Worm (Caenorhabditis elegans) whole organism, L3 larva: ENCODE data around the gene Y110A2AL.4.
A peak's percentile ranks its signal among the peaks of the same experiment; 100 is the strongest.

Source experiments
- ama-1 ChIP-seq: fragments of 150-350 bp; optimal IDR thresholded peaks from 2 replicates; lab custom pipeline; 2018
- ceh-28 ChIP-seq: fragments of 150-350 bp; optimal IDR thresholded peaks from 2 replicates; lab custom pipeline; 2014; ENCODE audit warnings: missing biosample characterization, missing genetic modification reagents, missing genetic modification characterization
- ceh-82 ChIP-seq: fragments of 150-350 bp; optimal IDR thresholded peaks from 2 replicates; lab custom pipeline; 2014; ENCODE audit warnings: missing biosample characterization, missing genetic modification characterization
- eor-1 ChIP-seq, 2 experiments: fragments of 150-350 bp; optimal IDR thresholded peaks; 2 replicates each; lab custom pipeline; 2014 to 2018; ENCODE audit warnings: missing biosample characterization in 2 of 2, missing genetic modification characterization in 2 of 2
- nhr-23 ChIP-seq: fragments of 150-350 bp; optimal IDR thresholded peaks from 2 replicates; lab custom pipeline; 2014; ENCODE audit warnings: missing biosample characterization, missing genetic modification reagents, missing genetic modification characterization
- nhr-237 ChIP-seq: fragments of 150-350 bp; optimal IDR thresholded peaks from 2 replicates; lab custom pipeline; 2014; ENCODE audit warnings: missing biosample characterization, missing genetic modification characterization
- nhr-28 ChIP-seq: fragments of 150-350 bp; optimal IDR thresholded peaks from 2 replicates; lab custom pipeline; 2014; ENCODE audit warnings: missing biosample characterization, missing genetic modification characterization
- nhr-43 ChIP-seq: sonication (generic microtip); optimal IDR thresholded peaks from 2 replicates; lab custom pipeline; 2016; ENCODE audit warnings: mild to moderate bottlenecking, missing genetic modification characterization, missing compliant biosample characterization; ENCODE audit not compliant: poor library complexity, severe bottlenecking
- pqm-1 ChIP-seq: fragments of 150-350 bp; optimal IDR thresholded peaks from 2 replicates; lab custom pipeline; 2017; ENCODE audit warnings: missing biosample characterization, missing genetic modification characterization, inconsistent platforms
- sea-2 ChIP-seq: fragments of 150-350 bp; sonication (generic microtip); optimal IDR thresholded peaks from 4 replicates; lab custom pipeline; 2014; ENCODE audit warnings: missing biosample characterization, missing genetic modification reagents, missing genetic modification characterization
- ztf-4 ChIP-seq: fragments of 150-350 bp; optimal IDR thresholded peaks from 2 replicates; lab custom pipeline; 2014; ENCODE audit warnings: missing biosample characterization, missing genetic modification characterization

Y110A2AL.4 gene

DNA sequence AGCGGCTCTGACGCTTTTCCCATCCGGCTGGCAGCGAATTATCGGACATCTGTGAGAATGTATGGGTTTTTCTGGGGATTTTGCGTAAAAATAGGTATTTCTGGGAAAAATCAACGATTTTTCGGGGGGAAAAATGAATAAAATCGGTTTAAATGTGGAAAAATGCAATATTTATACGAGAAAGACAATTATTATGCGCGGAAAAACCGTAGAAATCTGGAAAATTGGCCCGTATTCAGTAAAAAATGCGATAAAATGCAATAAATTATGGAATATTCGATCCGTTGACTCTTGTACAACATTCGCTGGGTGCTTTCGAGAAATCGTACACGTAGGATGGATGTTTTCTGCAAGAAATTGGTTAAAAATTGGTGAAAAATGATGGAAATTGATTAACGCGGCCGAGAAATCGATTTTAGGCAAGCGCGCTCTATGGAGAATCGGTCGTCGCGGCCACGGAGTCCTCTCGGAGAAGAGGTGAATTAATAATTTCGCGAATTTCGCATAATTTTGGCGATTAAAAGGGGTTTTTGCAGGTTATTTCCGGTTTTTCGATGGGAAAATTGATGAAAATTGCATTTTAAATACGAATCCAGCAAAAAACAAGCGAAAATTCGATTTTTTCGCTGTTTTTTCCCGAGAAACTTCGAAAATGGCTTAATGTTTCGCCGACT is 50.0 kb downstream of the Y110A2AL.4 start, which contains the start of gene pinn-1 (continued):
- peak; percentile 89 for TF ChIP-seq nhr-23 (tag; lab: Kevin White, UChicago)
- TF ChIP-seq ztf-4 (tag; lab: Kevin White, UChicago) = peak; percentile 36
- TF ChIP-seq pqm-1 (tag; lab: Kevin White, UChicago) = peak; percentile 36
- TF ChIP-seq eor-1 (tag; optimal IDR thresholded peaks at IDR 0.05; lab: Kevin White, UChicago) = no peak
- no peak for TF ChIP-seq nhr-28 (tag; lab: Kevin White, UChicago)
- TF ChIP-seq ceh-82 = peak; percentile 84
- TF ChIP-seq ceh-28 (tag; lab: Kevin White, UChicago) = peak; percentile 88
- TF ChIP-seq ama-1 (lab: Kevin White, UChicago) = peak; percentile 33
- TF ChIP-seq sea-2 (GFP tag; lab: Kevin White, UChicago) = no peak
- peak; percentile 95 for TF ChIP-seq nhr-43 (tag; lab: Kevin White, UChicago)
- no peak for TF ChIP-seq nhr-237 (tag; lab: Kevin White, UChicago)
